Worm (Caenorhabditis elegans): Measurements from ENCODE around the gene srd-7.
A peak's percentile ranks its signal among the peaks of the same experiment; 100 is the strongest.

Gene srd-7

DNA sequence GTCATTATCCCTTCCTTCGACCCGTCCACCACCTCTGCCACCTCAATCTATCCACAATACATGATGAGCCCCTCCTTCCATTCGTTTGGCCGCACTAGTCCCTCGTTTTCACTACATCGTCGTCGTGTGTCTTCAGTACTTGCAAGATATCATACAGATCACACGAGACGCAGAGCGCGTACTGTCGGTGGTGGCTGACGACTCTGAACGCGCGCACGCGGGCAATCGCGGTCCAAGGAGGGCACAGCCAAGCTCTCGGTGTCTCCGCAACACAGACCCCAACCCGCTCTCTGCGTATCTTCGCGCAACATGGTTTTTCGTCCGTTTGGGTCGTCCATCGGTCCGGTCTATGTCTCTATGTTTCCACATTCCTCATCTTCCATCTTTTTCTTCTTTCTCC, 30.4 kb upstream of the srd-7 start:
- TF ChIP-seq klf-2 (GFP tag; conservative IDR thresholded peaks at IDR 0.05) = no peak
- TF ChIP-seq cog-1 (tag; optimal IDR thresholded peaks at IDR 0.05) = peak; percentile 58
- TF ChIP-seq flt-1 (GFP tag; IDR thresholded peaks at IDR 0.05) = peak; percentile 54; the same call in 1 of the 2 replicates
- 0 out of 2 replicates have a peak, but pooled peaks have one; percentile 33 for TF ChIP-seq ztf-23 (GFP tag; IDR thresholded peaks at IDR 0.05)
- no peak; the same call in 1 of the 2 replicates for TF ChIP-seq ztf-29 (GFP tag; IDR thresholded peaks at IDR 0.05)
- TF ChIP-seq tab-1 (GFP tag; IDR thresholded peaks at IDR 0.05) = peak; percentile 74
- no peak for TF ChIP-seq med-1 (GFP tag; optimal IDR thresholded peaks at IDR 0.05; ENCODE audit: insufficient read depth)
- no peak for TF ChIP-seq T22C8.4 (GFP tag; IDR thresholded peaks at IDR 0.05)
- no peak for TF ChIP-seq ref-1 (GFP tag; conservative IDR thresholded peaks at IDR 0.05)

ce11 chrIV:10815950-10816349, 29.3 kb upstream of the srd-7 start:
- TF ChIP-seq tab-1 (GFP tag; IDR thresholded peaks at IDR 0.05) (no peak), cog-1 (tag; optimal IDR thresholded peaks at IDR 0.05) (no peak), flt-1 (GFP tag; IDR thresholded peaks at IDR 0.05) (no peak), ref-1 (GFP tag; conservative IDR thresholded peaks at IDR 0.05) (no peak), med-1 (GFP tag; optimal IDR thresholded peaks at IDR 0.05; ENCODE audit: insufficient read depth) (no peak), klf-2 (GFP tag; conservative IDR thresholded peaks at IDR 0.05) (no peak), ztf-23 (GFP tag; IDR thresholded peaks at IDR 0.05) (no peak), ztf-29 (GFP tag; IDR thresholded peaks at IDR 0.05) (no peak), T22C8.4 (GFP tag; IDR thresholded peaks at IDR 0.05) (no peak)

DNA sequence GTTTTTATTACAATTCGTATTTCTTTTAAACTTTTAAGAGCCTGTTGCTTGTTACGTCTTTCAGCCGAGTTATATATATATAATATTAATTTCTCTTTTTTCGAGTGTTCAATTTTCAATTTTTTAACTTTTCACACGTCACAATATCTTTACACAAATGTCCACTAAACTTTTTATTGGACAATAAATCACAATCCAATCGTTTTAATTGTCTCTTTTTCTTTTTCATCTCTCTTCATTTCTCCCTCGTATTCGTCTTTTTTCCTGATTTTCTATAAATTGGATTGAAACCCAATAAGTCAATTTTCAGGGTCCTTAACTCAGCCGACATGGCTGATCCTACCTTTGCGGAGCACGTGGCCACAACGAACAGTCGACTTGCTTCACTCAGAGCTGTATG, 25.5 kb upstream of the srd-7 start, which contains the start of gene miz-1:
TSS of gene miz-1 (plus strand) at position 301 of the 400 bp plus-strand sequence.
- TF ChIP-seq klf-2 (GFP tag; conservative IDR thresholded peaks at IDR 0.05) = no peak
- no peak for TF ChIP-seq flt-1 (GFP tag; IDR thresholded peaks at IDR 0.05)
- no peak for TF ChIP-seq T22C8.4 (GFP tag; IDR thresholded peaks at IDR 0.05)
- no peak for TF ChIP-seq cog-1 (tag; optimal IDR thresholded peaks at IDR 0.05)
- TF ChIP-seq tab-1 (GFP tag; IDR thresholded peaks at IDR 0.05) = no peak
- no peak for TF ChIP-seq ref-1 (GFP tag; conservative IDR thresholded peaks at IDR 0.05)
- no peak for TF ChIP-seq med-1 (GFP tag; optimal IDR thresholded peaks at IDR 0.05; ENCODE audit: insufficient read depth)
- TF ChIP-seq ztf-23 (GFP tag; IDR thresholded peaks at IDR 0.05) = no peak
- no peak for TF ChIP-seq ztf-29 (GFP tag; IDR thresholded peaks at IDR 0.05)

DNA sequence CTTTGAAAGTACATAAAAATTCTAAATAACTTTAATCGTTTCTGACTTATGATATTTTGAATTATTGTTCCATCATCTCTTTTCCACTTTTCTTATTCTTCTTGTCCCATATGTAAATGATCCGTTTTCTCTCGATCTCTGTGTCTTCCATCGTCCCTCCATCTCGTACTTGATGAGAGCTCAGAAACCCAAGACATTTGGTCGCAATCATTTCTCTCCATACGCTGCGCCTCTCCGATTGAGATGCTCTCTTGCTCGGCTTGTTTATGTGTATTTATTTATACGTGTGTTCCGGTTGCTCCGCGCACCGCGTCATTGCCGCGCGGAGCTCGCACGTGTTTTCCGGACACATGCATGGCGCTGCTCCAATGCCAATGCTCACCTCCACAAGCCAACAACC, 24.8 kb upstream of the srd-7 start:
- no peak for TF ChIP-seq cog-1 (tag; optimal IDR thresholded peaks at IDR 0.05)
- TF ChIP-seq klf-2 (GFP tag; conservative IDR thresholded peaks at IDR 0.05) = no peak
- TF ChIP-seq ref-1 (GFP tag; conservative IDR thresholded peaks at IDR 0.05) = no peak
- TF ChIP-seq flt-1 (GFP tag; IDR thresholded peaks at IDR 0.05) = no peak
- no peak for TF ChIP-seq tab-1 (GFP tag; IDR thresholded peaks at IDR 0.05)
- no peak for TF ChIP-seq T22C8.4 (GFP tag; IDR thresholded peaks at IDR 0.05)
- no peak for TF ChIP-seq ztf-29 (GFP tag; IDR thresholded peaks at IDR 0.05)
- TF ChIP-seq med-1 (GFP tag; optimal IDR thresholded peaks at IDR 0.05; ENCODE audit: insufficient read depth) = no peak
- no peak for TF ChIP-seq ztf-23 (GFP tag; IDR thresholded peaks at IDR 0.05)

DNA sequence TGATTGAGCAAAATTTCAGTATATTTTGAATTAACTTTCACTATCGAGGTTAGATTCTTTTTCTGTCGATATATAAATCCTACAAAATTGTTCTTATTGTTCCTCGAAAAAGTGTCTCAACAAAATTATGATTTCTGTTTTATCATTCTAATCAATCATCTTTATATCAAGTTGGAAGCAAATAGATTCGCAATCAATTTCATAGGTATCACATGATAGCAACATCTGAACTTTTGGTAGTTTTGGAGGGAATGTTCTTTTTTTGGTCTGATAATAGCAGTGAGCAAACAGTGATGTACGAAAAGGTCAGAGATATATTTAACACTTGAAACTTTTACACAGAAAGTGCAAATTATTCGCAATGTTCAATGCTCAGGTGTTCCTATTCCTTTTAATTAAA, 24.2 kb upstream of the srd-7 start:
- TF ChIP-seq cog-1 (tag; optimal IDR thresholded peaks at IDR 0.05) = no peak
- no peak for TF ChIP-seq klf-2 (GFP tag; conservative IDR thresholded peaks at IDR 0.05)
- no peak for TF ChIP-seq ztf-29 (GFP tag; IDR thresholded peaks at IDR 0.05)
- TF ChIP-seq flt-1 (GFP tag; IDR thresholded peaks at IDR 0.05) = no peak
- no peak for TF ChIP-seq T22C8.4 (GFP tag; IDR thresholded peaks at IDR 0.05)
- TF ChIP-seq ref-1 (GFP tag; conservative IDR thresholded peaks at IDR 0.05) = no peak
- TF ChIP-seq tab-1 (GFP tag; IDR thresholded peaks at IDR 0.05) = no peak
- TF ChIP-seq med-1 (GFP tag; optimal IDR thresholded peaks at IDR 0.05; ENCODE audit: insufficient read depth) = no peak
- no peak for TF ChIP-seq ztf-23 (GFP tag; IDR thresholded peaks at IDR 0.05)

DNA sequence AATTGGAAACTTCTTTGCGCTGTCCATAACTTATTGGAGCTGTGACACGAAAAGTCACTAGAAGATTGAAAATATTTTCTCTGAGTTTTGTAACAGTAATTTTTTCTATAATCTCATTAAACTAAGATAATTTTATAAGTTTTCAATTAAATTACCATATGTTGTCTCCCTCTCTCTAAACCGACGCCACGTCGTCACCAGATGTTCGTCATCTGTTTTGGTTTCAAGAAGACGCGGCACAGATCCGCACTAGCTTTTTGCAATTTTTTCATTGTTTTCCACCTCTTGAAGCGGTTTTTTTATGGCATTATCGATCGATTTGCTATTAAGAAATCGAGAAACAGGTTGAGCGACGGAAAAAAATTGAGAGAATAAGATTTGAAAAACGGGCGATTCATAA, 17.3 kb upstream of the srd-7 start:
- no peak for TF ChIP-seq T22C8.4 (GFP tag; IDR thresholded peaks at IDR 0.05)
- TF ChIP-seq med-1 (GFP tag; optimal IDR thresholded peaks at IDR 0.05; ENCODE audit: insufficient read depth) = no peak
- no peak for TF ChIP-seq cog-1 (tag; optimal IDR thresholded peaks at IDR 0.05)
- no peak for TF ChIP-seq klf-2 (GFP tag; conservative IDR thresholded peaks at IDR 0.05)
- no peak for TF ChIP-seq ztf-29 (GFP tag; IDR thresholded peaks at IDR 0.05)
- no peak for TF ChIP-seq ztf-23 (GFP tag; IDR thresholded peaks at IDR 0.05)
- TF ChIP-seq tab-1 (GFP tag; IDR thresholded peaks at IDR 0.05) = no peak
- TF ChIP-seq ref-1 (GFP tag; conservative IDR thresholded peaks at IDR 0.05) = no peak
- TF ChIP-seq flt-1 (GFP tag; IDR thresholded peaks at IDR 0.05) = no peak

- TF ChIP-seq flt-1 (GFP tag; IDR thresholded peaks at IDR 0.05) (no peak), tab-1 (GFP tag; IDR thresholded peaks at IDR 0.05) (no peak), cog-1 (tag; optimal IDR thresholded peaks at IDR 0.05) (no peak)
Observed at ce11 chrIV:10799354-10799753, 12.7 kb upstream of the srd-7 start, which contains the start of gene zipt-2.1. Gene zipt-2.1 (plus strand): TSS chrIV:10799654.

DNA sequence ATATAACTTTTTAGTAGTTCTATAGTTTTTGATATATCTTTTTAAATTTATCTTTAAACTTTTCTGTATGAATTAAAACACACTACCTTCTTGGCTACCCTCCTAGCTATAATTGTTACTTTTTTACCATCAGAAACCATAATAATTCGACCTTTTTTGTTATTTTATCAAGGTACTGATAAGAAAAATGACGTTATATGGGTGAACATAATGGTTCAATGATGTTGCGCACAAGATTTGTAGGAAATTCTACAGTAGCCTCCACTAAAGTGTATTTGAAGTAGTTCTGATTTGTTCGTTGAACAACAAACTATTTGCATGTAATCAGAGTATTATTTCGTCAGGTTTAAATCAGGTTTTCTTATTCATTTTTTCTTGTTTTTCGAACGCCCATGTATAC, 12.0 kb upstream of the srd-7 start:
- TF ChIP-seq ztf-23 (GFP tag; IDR thresholded peaks at IDR 0.05) (no peak), med-1 (GFP tag; optimal IDR thresholded peaks at IDR 0.05; ENCODE audit: insufficient read depth) (no peak), ztf-29 (GFP tag; IDR thresholded peaks at IDR 0.05) (no peak), T22C8.4 (GFP tag; IDR thresholded peaks at IDR 0.05) (no peak), flt-1 (GFP tag; IDR thresholded peaks at IDR 0.05) (no peak), ref-1 (GFP tag; conservative IDR thresholded peaks at IDR 0.05) (no peak), tab-1 (GFP tag; IDR thresholded peaks at IDR 0.05) (no peak), cog-1 (tag; optimal IDR thresholded peaks at IDR 0.05) (no peak), klf-2 (GFP tag; conservative IDR thresholded peaks at IDR 0.05) (no peak)

ce11 chrIV:10796707-10797106, 10.1 kb upstream of the srd-7 start:
- TF ChIP-seq flt-1 (GFP tag; IDR thresholded peaks at IDR 0.05) (no peak), ref-1 (GFP tag; conservative IDR thresholded peaks at IDR 0.05) (no peak), cog-1 (tag; optimal IDR thresholded peaks at IDR 0.05) (no peak), T22C8.4 (GFP tag; IDR thresholded peaks at IDR 0.05) (no peak), ztf-23 (GFP tag; IDR thresholded peaks at IDR 0.05) (no peak)

- TF ChIP-seq flt-1 (GFP tag; IDR thresholded peaks at IDR 0.05) = no peak
- TF ChIP-seq med-1 (GFP tag; optimal IDR thresholded peaks at IDR 0.05; ENCODE audit: insufficient read depth) = no peak
- no peak for TF ChIP-seq klf-2 (GFP tag; conservative IDR thresholded peaks at IDR 0.05)
- no peak for TF ChIP-seq ztf-23 (GFP tag; IDR thresholded peaks at IDR 0.05)
- TF ChIP-seq cog-1 (tag; optimal IDR thresholded peaks at IDR 0.05) = no peak
- no peak for TF ChIP-seq T22C8.4 (GFP tag; IDR thresholded peaks at IDR 0.05)
- TF ChIP-seq tab-1 (GFP tag; IDR thresholded peaks at IDR 0.05) = no peak
Observed at ce11 chrIV:10795678-10796077, 9.0 kb upstream of the srd-7 start.
